2 worm cellular contexts compared by ENCODE assay signal in genomic region chrX:15493322-15493721, ce11.
TF ChIP-seq lines count a peak whose summit lies in the region.

gob-1 (plus strand) TSS chrX:15493602.

TF ChIP-seq in whole organism, L4 larva, 104 proteins besides CTCF, POLR2A, EP300 and RAD21:
- TF ChIP-seq fkh-10 (GFP tag; optimal IDR thresholded peaks at IDR 0.05; lab: Kevin White, UChicago) (no peak), ces-1 (GFP tag; optimal IDR thresholded peaks at IDR 0.05; lab: Kevin White, UChicago) (no peak), dpl-1 (GFP tag; optimal IDR thresholded peaks at IDR 0.05; lab: Kevin White, UChicago) (no peak), unc-39 (tag; optimal IDR thresholded peaks at IDR 0.05; lab: Kevin White, UChicago) (no peak), tra-1 (GFP tag; IDR thresholded peaks at IDR 0.05; lab: Robert Waterston, UW) (no peak), unc-62 (GFP tag; optimal IDR thresholded peaks at IDR 0.05 in 1 of 2; lab: Kevin White, UChicago) (peak in 1 of 2 experiments; percentile 27), unc-62 (tag; optimal IDR thresholded peaks at IDR 0.05; lab: Kevin White, UChicago) (no peak), sdz-12 (GFP tag; optimal IDR thresholded peaks at IDR 0.05; lab: Kevin White, UChicago) (no peak), hlh-30 (tag; optimal IDR thresholded peaks at IDR 0.05; lab: Kevin White, UChicago; ENCODE audit: insufficient read depth) (no peak), rbr-2 (tag; optimal IDR thresholded peaks at IDR 0.05; lab: Kevin White, UChicago) (no peak), daf-16 (GFP tag; optimal IDR thresholded peaks at IDR 0.05; lab: Kevin White, UChicago) (no peak), daf-16 (tag; optimal IDR thresholded peaks at IDR 0.05; lab: Kevin White, UChicago) (peak; percentile 38), ceh-28 (tag; optimal IDR thresholded peaks at IDR 0.05; lab: Kevin White, UChicago) (peak; percentile 76), aha-1 (tag; lab: Kevin White, UChicago) (peak; percentile 79), ceh-44 (GFP tag; IDR thresholded peaks at IDR 0.05; lab: Robert Waterston, UW) (no peak)

TF ChIP-seq in whole organism, midembryonic, 9 proteins besides CTCF, POLR2A, EP300 and RAD21:
- no peak for TF ChIP-seq med-1 (GFP tag; optimal IDR thresholded peaks at IDR 0.05; lab: Kevin White, UChicago; ENCODE audit: insufficient read depth)
- TF ChIP-seq tab-1 (GFP tag; IDR thresholded peaks at IDR 0.05; lab: Robert Waterston, UW) = no peak
- TF ChIP-seq T22C8.4 (GFP tag; IDR thresholded peaks at IDR 0.05; lab: Robert Waterston, UW) = peak; percentile 69
- TF ChIP-seq ztf-29 (GFP tag; IDR thresholded peaks at IDR 0.05; lab: Robert Waterston, UW) = no peak
TF ChIP-seq in whole organism, midembryonic: peak in this region for 1.
